Worm (Caenorhabditis elegans): ENCODE measurements around the gene F40C5.1.
"Not testable (repeated sequence)": the region's sequence is repeated elsewhere in the genome, so short reads cannot be mapped to it uniquely, and the experiment has no call there.

Gene F40C5.1

ce11 chrV:3616844-3617243, 44.3 kb downstream of the F40C5.1 start:
- TF ChIP-seq mbf-1 (tag; optimal IDR thresholded peaks at IDR 0.05) (no peak), sma-9 (GFP tag; optimal IDR thresholded peaks at IDR 0.05) (peak; percentile 59), sma-9 (tag; optimal IDR thresholded peaks at IDR 0.05) (no peak), nhr-10 (tag; optimal IDR thresholded peaks at IDR 0.05) (no peak), nhr-21 (tag; optimal IDR thresholded peaks at IDR 0.05) (peak; percentile 35)

DNA sequence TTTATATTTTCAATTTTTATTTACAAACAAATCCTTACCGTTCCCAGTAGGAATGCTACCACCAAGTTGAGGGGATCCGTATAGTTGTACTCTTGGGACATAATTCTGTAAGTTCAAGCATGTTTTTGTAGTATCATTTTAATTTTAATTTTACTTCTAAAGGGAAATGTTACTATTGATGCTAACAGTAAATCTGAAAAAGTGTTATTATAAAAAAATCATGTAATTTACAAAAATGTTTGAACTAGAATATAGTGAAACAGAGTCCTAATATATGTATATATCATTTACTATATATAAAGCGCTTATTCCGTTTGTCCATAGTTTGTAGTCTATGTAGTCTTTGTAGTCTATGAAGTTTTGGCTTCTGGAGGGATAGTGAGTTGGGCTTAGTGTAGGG, 48.1 kb downstream of the F40C5.1 start, which contains the start of gene srx-93:
Gene srx-93, minus strand, starts transcription at position 101 of the 400 bp plus-strand sequence.
- TF ChIP-seq ztf-11, dmd-4, nhr-21 (tag; optimal IDR thresholded peaks at IDR 0.05): not testable (repeated sequence)

Measured in whole organism, L2 larva.